Worm (Caenorhabditis elegans): ENCODE measurements around the gene C48B4.6.

- TF ChIP-seq elt-1 (tag; optimal IDR thresholded peaks at IDR 0.05) (no peak), ceh-9 (tag; optimal IDR thresholded peaks at IDR 0.05) (no peak), ama-1 (optimal IDR thresholded peaks at IDR 0.05) (no peak)
These were observed 24.9 kb upstream of the C48B4.6 start for ce11 chrIII:9583224-9583623.
